Fruit fly (Drosophila melanogaster): Measurements from ENCODE around the gene lectin-22C.
A peak's percentile ranks its signal among the peaks of the same experiment; 100 is the strongest.

The lectin-22C gene

DNA sequence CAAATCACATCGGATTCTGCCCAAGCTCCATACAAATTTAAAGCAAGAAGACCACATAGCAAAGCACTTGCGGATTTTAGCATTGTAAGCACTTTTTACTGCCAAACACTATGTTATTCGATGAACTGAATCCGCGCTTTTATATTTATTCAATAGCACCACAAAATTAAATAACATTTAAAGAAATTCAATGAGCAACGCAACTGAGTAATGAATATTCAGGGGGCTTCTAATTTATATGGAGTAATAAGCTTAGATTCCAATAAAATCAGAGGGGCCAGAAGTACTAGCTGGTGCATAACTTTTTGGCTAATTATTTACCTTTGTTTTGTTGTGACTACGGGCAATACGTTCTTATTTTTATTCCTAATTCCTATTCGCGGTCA lies at the start of gene lectin-22C:
Gene lectin-22C, minus strand, starts transcription at position 101 of the 386 bp plus-strand sequence.
- TF ChIP-seq sv (GFP tag; optimal IDR thresholded peaks at IDR 0.05) (no peak), pan (optimal IDR thresholded peaks at IDR 0.05) (no peak), jim (GFP tag; optimal IDR thresholded peaks at IDR 0.05) (no peak), ey (GFP tag; optimal IDR thresholded peaks at IDR 0.05) (no peak), OdsH (GFP tag; optimal IDR thresholded peaks at IDR 0.05) (no peak), fru (GFP tag; optimal IDR thresholded peaks at IDR 0.05) (no peak), sage (GFP tag; optimal IDR thresholded peaks at IDR 0.05) (no peak), rgr (GFP tag; optimal IDR thresholded peaks at IDR 0.05) (no peak), Sp1 (GFP tag; optimal IDR thresholded peaks at IDR 0.05) (no peak), tai (GFP tag; optimal IDR thresholded peaks at IDR 0.05) (no peak), dmrt93B (GFP tag; optimal IDR thresholded peaks at IDR 0.05) (no peak), CG9705 (GFP tag; optimal IDR thresholded peaks at IDR 0.05) (no peak), dl (GFP tag; optimal IDR thresholded peaks at IDR 0.05; ENCODE audit: insufficient read depth in 1 of 2, partially characterized antibody in 2 of 2) (no peak), Jra (GFP tag; optimal IDR thresholded peaks at IDR 0.05) (no peak)

DNA sequence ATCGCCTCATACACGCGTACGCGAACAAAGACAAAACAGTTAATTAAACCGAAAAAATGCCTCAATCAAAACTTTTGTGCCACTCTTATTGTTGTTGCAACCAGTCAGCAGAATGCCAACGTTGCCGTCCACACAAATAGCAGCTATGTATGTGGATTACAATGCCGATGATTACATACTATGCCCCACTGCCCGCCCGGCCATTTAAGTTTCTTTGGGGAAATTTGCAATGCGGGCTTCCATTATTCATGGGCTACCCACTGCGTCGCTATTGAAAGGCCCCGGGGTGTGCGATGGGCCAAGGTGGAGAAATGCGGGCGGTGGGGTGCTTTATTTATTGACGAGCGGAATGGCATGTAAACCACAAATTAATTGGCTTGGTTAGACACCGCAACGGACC lies 47.3 kb upstream of the lectin-22C start:
- no peak for TF ChIP-seq Myc (optimal IDR thresholded peaks at IDR 0.05)
- TF ChIP-seq jim (GFP tag; optimal IDR thresholded peaks at IDR 0.05), result no peak
- TF ChIP-seq HLH106 (tag; optimal IDR thresholded peaks at IDR 0.05), result peak; percentile 1

DNA sequence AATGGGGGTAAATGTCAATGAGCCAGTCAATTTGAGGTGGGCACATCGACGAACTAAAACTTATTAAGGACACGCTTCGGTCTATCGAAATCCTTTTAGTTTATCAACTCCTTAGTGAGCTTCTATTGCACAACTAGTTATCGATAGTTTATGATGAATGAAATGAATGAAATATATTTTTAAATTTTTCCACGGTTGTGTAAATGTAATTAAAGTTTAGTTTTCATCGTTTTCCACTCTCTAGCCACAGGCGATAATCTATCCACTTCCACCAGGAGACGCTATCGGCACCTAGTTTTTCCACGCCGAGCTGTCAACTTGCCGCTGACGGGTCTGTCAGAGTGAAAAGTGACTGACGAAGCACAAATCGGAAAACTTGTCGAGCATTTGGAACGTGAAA lies 42.6 kb upstream of the lectin-22C start, which contains the start of gene CG12674:
Gene CG12674, plus strand, starts transcription at position 301 of the 400 bp plus-strand sequence.
- TF ChIP-seq fru (GFP tag; optimal IDR thresholded peaks at IDR 0.05) (no peak), CrebA (GFP tag; optimal IDR thresholded peaks at IDR 0.05; ENCODE audit: borderline replicate concordance) (no peak), Sp1 (GFP tag; optimal IDR thresholded peaks at IDR 0.05) (no peak), Rel (GFP tag; optimal IDR thresholded peaks at IDR 0.05) (no peak), Rel (tag; optimal IDR thresholded peaks at IDR 0.05) (no peak), pan (optimal IDR thresholded peaks at IDR 0.05) (no peak), rgr (GFP tag; optimal IDR thresholded peaks at IDR 0.05) (no peak), CG9705 (GFP tag; optimal IDR thresholded peaks at IDR 0.05) (no peak), foxo (GFP tag; optimal IDR thresholded peaks at IDR 0.05) (no peak), sage (GFP tag; optimal IDR thresholded peaks at IDR 0.05) (no peak), Hr78 (GFP tag; optimal IDR thresholded peaks at IDR 0.05) (no peak), dmrt93B (GFP tag; optimal IDR thresholded peaks at IDR 0.05) (no peak), Myc (optimal IDR thresholded peaks at IDR 0.05) (no peak), Vsx2 (GFP tag; optimal IDR thresholded peaks at IDR 0.05; ENCODE audit: partially characterized antibody) (no peak), CG32264 (GFP tag; optimal IDR thresholded peaks at IDR 0.05) (no peak), br (GFP tag; optimal IDR thresholded peaks at IDR 0.05) (no peak), dl (GFP tag; optimal IDR thresholded peaks at IDR 0.05; ENCODE audit: insufficient read depth in 1 of 2, partially characterized antibody in 2 of 2) (no peak), Jra (GFP tag; optimal IDR thresholded peaks at IDR 0.05) (no peak), Hr83 (GFP tag; optimal IDR thresholded peaks at IDR 0.05; ENCODE audit: poor library complexity, severe bottlenecking) (no peak)

DNA sequence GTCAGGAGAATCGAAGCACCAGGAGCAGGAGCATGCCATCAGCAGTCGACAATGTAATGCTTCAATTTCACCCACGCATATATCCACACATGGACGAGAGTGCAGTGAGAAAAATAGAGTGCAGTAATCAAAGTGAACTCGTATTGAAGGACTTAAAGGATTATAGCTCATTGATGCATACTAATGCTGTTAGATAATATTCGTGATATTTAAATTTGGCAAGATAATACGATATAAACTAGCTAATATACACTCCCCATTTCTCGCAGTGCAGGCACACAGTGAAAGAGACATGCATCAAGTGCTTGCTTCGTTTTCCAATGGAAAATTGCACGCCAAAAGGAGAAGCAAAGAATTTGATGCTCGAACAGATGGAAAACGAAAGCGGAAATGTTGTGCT lies 35.9 kb upstream of the lectin-22C start:
- peak; percentile 19 for TF ChIP-seq h (GFP tag; optimal IDR thresholded peaks at IDR 0.05)
- no peak for TF ChIP-seq Sp1 (GFP tag; optimal IDR thresholded peaks at IDR 0.05)
- TF ChIP-seq foxo (GFP tag; optimal IDR thresholded peaks at IDR 0.05), result peak in 1 of 2 experiments; percentile 4
- peak; percentile 19 for TF ChIP-seq ey (GFP tag; optimal IDR thresholded peaks at IDR 0.05)
- no peak for TF ChIP-seq Dfd (GFP tag; optimal IDR thresholded peaks at IDR 0.05)
- TF ChIP-seq CG32264 (GFP tag; optimal IDR thresholded peaks at IDR 0.05), result no peak

DNA sequence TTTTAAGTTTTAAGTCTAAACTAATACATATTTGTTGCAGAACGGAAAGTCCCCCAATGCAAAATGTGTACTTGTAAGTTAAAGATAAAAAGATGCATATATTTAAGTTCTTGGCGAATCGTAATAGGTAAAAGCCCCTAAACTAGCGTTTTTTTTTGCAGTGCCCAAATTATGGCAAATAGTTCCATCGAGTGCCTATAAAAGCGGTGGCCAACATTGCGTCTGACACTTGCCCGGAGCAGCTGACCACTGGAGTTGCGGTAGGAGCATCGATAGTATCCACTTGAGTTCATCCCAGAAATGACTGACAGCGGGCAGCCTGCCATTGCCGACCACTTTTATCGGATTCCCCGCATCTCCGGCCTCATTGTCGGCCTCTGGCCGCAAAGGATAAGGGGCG lies 17.2 kb upstream of the lectin-22C start, which contains the start of gene Or22c:
Gene Or22c, plus strand, starts transcription at position 301 of the 400 bp plus-strand sequence.
- TF ChIP-seq h (GFP tag; optimal IDR thresholded peaks at IDR 0.05) (no peak), psq (GFP tag; optimal IDR thresholded peaks at IDR 0.05) (no peak), dmrt93B (GFP tag; optimal IDR thresholded peaks at IDR 0.05) (no peak), Hr83 (GFP tag; optimal IDR thresholded peaks at IDR 0.05; ENCODE audit: poor library complexity, severe bottlenecking) (no peak), HLH106 (tag; optimal IDR thresholded peaks at IDR 0.05) (no peak), Myc (optimal IDR thresholded peaks at IDR 0.05) (no peak), ey (GFP tag; optimal IDR thresholded peaks at IDR 0.05) (no peak), foxo (GFP tag; optimal IDR thresholded peaks at IDR 0.05) (no peak), Dfd (GFP tag; optimal IDR thresholded peaks at IDR 0.05) (no peak), sage (GFP tag; optimal IDR thresholded peaks at IDR 0.05) (no peak), woc (GFP tag; optimal IDR thresholded peaks at IDR 0.05) (no peak), Rel (GFP tag; optimal IDR thresholded peaks at IDR 0.05) (no peak), Rel (tag; optimal IDR thresholded peaks at IDR 0.05) (no peak), br (GFP tag; optimal IDR thresholded peaks at IDR 0.05) (no peak), sv (GFP tag; optimal IDR thresholded peaks at IDR 0.05) (no peak), rgr (GFP tag; optimal IDR thresholded peaks at IDR 0.05) (no peak), jim (GFP tag; optimal IDR thresholded peaks at IDR 0.05) (no peak), N (GFP tag; optimal IDR thresholded peaks at IDR 0.05) (no peak), Hr78 (GFP tag; optimal IDR thresholded peaks at IDR 0.05) (no peak)

Measured in whole organism, wandering third instar larva.